Worm (Caenorhabditis elegans) whole organism, L4 larva: ENCODE data around the gene usp-33.

Experiments
- ceh-28 ChIP-seq: fragments of 150-350 bp; optimal IDR thresholded peaks from 2 replicates; lab custom pipeline; 2014; ENCODE audit warnings: missing biosample characterization, missing genetic modification reagents, missing genetic modification characterization
- unc-130 ChIP-seq: sonication (generic microtip); optimal IDR thresholded peaks from 2 replicates; lab custom pipeline; 2016; ENCODE audit warnings: missing genetic modification reagents, missing genetic modification characterization, missing compliant biosample characterization
- zag-1 ChIP-seq: fragments of 150-350 bp; optimal IDR thresholded peaks from 2 replicates; lab custom pipeline; 2014; ENCODE audit warnings: missing biosample characterization, missing genetic modification characterization

ce11 chrX:15555529-15555928 lies 35.6 kb upstream of the usp-33 start:
- TF ChIP-seq ceh-28 (tag; lab: Kevin White, UChicago) (no peak), zag-1 (tag; lab: Kevin White, UChicago) (no peak), unc-130 (GFP tag; lab: Kevin White, UChicago) (no peak)
